Fruit fly (Drosophila melanogaster) whole organism, pupa: ENCODE data around the gene CG15597.

ENCODE experiments used
- CG12605 ChIP-seq: fragments of 200-800 bp; sonication (Bioruptor generic); IDR thresholded peaks from 2 replicates; pipeline ENCODE4 v1.3.6; 2022; ENCODE audit warnings: missing biosample characterization, missing genetic modification characterization
- CG14655 ChIP-seq: fragments of 200-800 bp; sonication (Bioruptor generic); optimal IDR thresholded peaks from 3 replicates; lab custom pipeline; 2017; ENCODE audit warnings: mild to moderate bottlenecking, missing biosample characterization, missing genetic modification reagents, missing genetic modification characterization
- CG34367 ChIP-seq: fragments of 200-800 bp; sonication (Bioruptor generic); optimal IDR thresholded peaks from 2 replicates; lab custom pipeline; 2018; ENCODE audit warnings: missing biosample characterization, mild to moderate bottlenecking, missing genetic modification characterization
- EcR ChIP-seq: fragments of 200-800 bp; sonication (Bioruptor generic); optimal IDR thresholded peaks from 3 replicates; lab custom pipeline; 2019; ENCODE audit warnings: missing biosample characterization, missing genetic modification characterization, mild to moderate bottlenecking, moderate library complexity, missing genetic modification reagents
- Ets98B ChIP-seq: fragments of 200-800 bp; sonication (Bioruptor generic); IDR thresholded peaks from 2 replicates; pipeline ENCODE4 v1.3.6; 2022; ENCODE audit warnings: missing biosample characterization, missing genetic modification characterization
- Pif1A ChIP-seq: fragments of 200-800 bp; sonication (Bioruptor generic); optimal IDR thresholded peaks from 3 replicates; lab custom pipeline; 2016; ENCODE audit warnings: missing biosample characterization, missing genetic modification characterization
- gl ChIP-seq: fragments of 200-800 bp; sonication (Bioruptor generic); optimal IDR thresholded peaks from 2 replicates; lab custom pipeline; 2018; ENCODE audit warnings: missing biosample characterization, mild to moderate bottlenecking, missing genetic modification characterization

- TF ChIP-seq EcR (GFP tag; lab: Kevin White, UChicago) (no peak), CG34367 (tag; lab: Kevin White, UChicago) (no peak), Ets98B (GFP tag; lab: Robert Waterston, UW) (no peak), CG12605 (GFP tag; lab: Robert Waterston, UW) (no peak), CG14655 (GFP tag; lab: Kevin White, UChicago) (no peak), Pif1A (no peak), gl (tag; lab: Kevin White, UChicago) (no peak)
These were observed 32.2 kb downstream of the CG15597 start for dm6 chr3R:6252809-6253208.
